Fruit fly (Drosophila melanogaster) whole organism, wandering third instar larva: ENCODE measurements around the gene Phae2.

Source experiments
- Abd-B ChIP-seq: fragments of >200 bp; optimal IDR thresholded peaks from 2 replicates; lab custom pipeline; 2017; ENCODE audit warnings: missing biosample characterization, missing genetic modification characterization
- CG32264 ChIP-seq: fragments of 200-800 bp; sonication (Bioruptor generic); optimal IDR thresholded peaks from 2 replicates; lab custom pipeline; 2016; ENCODE audit warnings: missing biosample characterization, missing genetic modification characterization
- CG9705 ChIP-seq: fragments of 200-800 bp; sonication (Bioruptor generic); optimal IDR thresholded peaks from 2 replicates; lab custom pipeline; 2018; ENCODE audit warnings: missing biosample characterization, mild to moderate bottlenecking, missing genetic modification characterization
- GATAd ChIP-seq: sonication (Bioruptor generic); optimal IDR thresholded peaks from 2 replicates; lab custom pipeline; 2016; ENCODE audit warnings: missing biosample characterization, missing genetic modification characterization
- HLH106 ChIP-seq: fragments of 200-800 bp; optimal IDR thresholded peaks from 3 replicates; lab custom pipeline; 2019; ENCODE audit warnings: missing biosample characterization, mild to moderate bottlenecking, missing genetic modification characterization, moderate library complexity
- Hnf4 ChIP-seq: fragments of 200-800 bp; sonication (Bioruptor generic); optimal IDR thresholded peaks from 2 replicates; lab custom pipeline; 2016; ENCODE audit warnings: missing biosample characterization, mild to moderate bottlenecking, missing genetic modification characterization
- Hr78 ChIP-seq: fragments of >200 bp; optimal IDR thresholded peaks from 2 replicates; lab custom pipeline; 2017; ENCODE audit warnings: missing biosample characterization, missing genetic modification characterization
- Hr83 ChIP-seq: fragments of 200-300 bp; sonication (Bioruptor generic); optimal IDR thresholded peaks from 2 replicates; lab custom pipeline; 2016; ENCODE audit warnings: missing biosample characterization, mild to moderate bottlenecking, missing genetic modification characterization, moderate library complexity; ENCODE audit not compliant: poor library complexity, severe bottlenecking
- Jra ChIP-seq: sonication (Bioruptor generic); optimal IDR thresholded peaks from 2 replicates; lab custom pipeline; 2016; ENCODE audit warnings: missing biosample characterization, missing genetic modification characterization
- Mio ChIP-seq: sonication (Bioruptor generic); optimal IDR thresholded peaks from 2 replicates; lab custom pipeline; 2016; ENCODE audit warnings: missing biosample characterization, missing genetic modification characterization
- Myc ChIP-seq: fragments of >200 bp; optimal IDR thresholded peaks from 2 replicates; lab custom pipeline; 2017
- N ChIP-seq: fragments of >200 bp; optimal IDR thresholded peaks from 2 replicates; lab custom pipeline; 2018; ENCODE audit warnings: missing biosample characterization, missing external identifiers, missing genetic modification characterization
- Rel ChIP-seq, 2 experiments: fragments of 200-800 bp; sonication (Bioruptor generic) in 1 of 2; optimal IDR thresholded peaks; 2 replicates in 1 of 2; 3 replicates in 1 of 2; lab custom pipeline; 2016 to 2019; ENCODE audit warnings: mild to moderate bottlenecking in 2 of 2, missing biosample characterization in 2 of 2, missing genetic modification characterization in 2 of 2, moderate library complexity in 1 of 2
- Sp1 ChIP-seq: fragments of 200-800 bp; sonication (Bioruptor generic); optimal IDR thresholded peaks from 3 replicates; lab custom pipeline; 2019; ENCODE audit warnings: missing biosample characterization, mild to moderate bottlenecking, missing genetic modification characterization, moderate library complexity
- brk ChIP-seq: fragments of 200-800 bp; sonication (Bioruptor generic); optimal IDR thresholded peaks from 2 replicates; lab custom pipeline; 2016; ENCODE audit warnings: missing biosample characterization, mild to moderate bottlenecking, missing genetic modification characterization
- dl ChIP-seq, 2 experiments: fragments of 175-275, 200-275 bp in 1 of 2; fragments of 200-275 bp in 1 of 2; sonication (Bioruptor generic); optimal IDR thresholded peaks; lab custom pipeline; 2018; ENCODE audit warnings: mild to moderate bottlenecking in 2 of 2, missing biosample characterization in 2 of 2, missing genetic modification characterization in 2 of 2, moderate library complexity in 2 of 2; ENCODE audit not compliant: partially characterized antibody in 2 of 2, insufficient read depth in 1 of 2
- dsf ChIP-seq: sonication (Bioruptor generic); optimal IDR thresholded peaks from 2 replicates; lab custom pipeline; 2016; ENCODE audit warnings: missing biosample characterization, missing genetic modification characterization, borderline replicate concordance
- ey ChIP-seq: fragments of 200-800 bp; sonication (Bioruptor generic); optimal IDR thresholded peaks from 2 replicates; lab custom pipeline; 2016; ENCODE audit warnings: missing biosample characterization, missing genetic modification characterization
- foxo ChIP-seq, 2 experiments: fragments of 200-800 bp; sonication (Bioruptor generic); optimal IDR thresholded peaks; 2 replicates in 1 of 2; 3 replicates in 1 of 2; lab custom pipeline; 2016 to 2017; ENCODE audit warnings: missing biosample characterization in 2 of 2, missing genetic modification characterization in 2 of 2
- fru ChIP-seq: fragments of 200-800 bp; sonication (Bioruptor generic); optimal IDR thresholded peaks from 3 replicates; lab custom pipeline; 2016; ENCODE audit warnings: missing biosample characterization, mild to moderate bottlenecking, missing genetic modification characterization
- h ChIP-seq: fragments of 200-800 bp; sonication (Bioruptor generic); optimal IDR thresholded peaks from 3 replicates; lab custom pipeline; 2016; ENCODE audit warnings: missing biosample characterization, mild to moderate bottlenecking, missing genetic modification characterization
- jim ChIP-seq: fragments of 175-275, 200-325 bp; sonication (Bioruptor generic); optimal IDR thresholded peaks from 2 replicates; lab custom pipeline; 2016; ENCODE audit warnings: missing biosample characterization, mild to moderate bottlenecking, missing genetic modification characterization
- lola ChIP-seq: fragments of >200 bp; optimal IDR thresholded peaks from 2 replicates; lab custom pipeline; 2017; ENCODE audit warnings: missing biosample characterization, missing genetic modification characterization
- psq ChIP-seq: fragments of 200-800 bp; sonication (Bioruptor generic); optimal IDR thresholded peaks from 3 replicates; lab custom pipeline; 2017; ENCODE audit warnings: missing biosample characterization, mild to moderate bottlenecking, missing genetic modification characterization, moderate library complexity
- rgr ChIP-seq: fragments of 200-800 bp; sonication (Bioruptor generic); optimal IDR thresholded peaks from 3 replicates; lab custom pipeline; 2016; ENCODE audit warnings: missing biosample characterization, mild to moderate bottlenecking, missing genetic modification characterization
- sage ChIP-seq: fragments of 200-800 bp; sonication (Bioruptor generic); optimal IDR thresholded peaks from 2 replicates; lab custom pipeline; 2016; ENCODE audit warnings: missing biosample characterization, mild to moderate bottlenecking, missing genetic modification characterization
- tai ChIP-seq: sonication (Bioruptor generic); optimal IDR thresholded peaks from 2 replicates; lab custom pipeline; 2016; ENCODE audit warnings: missing biosample characterization, missing genetic modification characterization
- usp ChIP-seq: fragments of >200 bp; optimal IDR thresholded peaks from 2 replicates; lab custom pipeline; 2017; ENCODE audit warnings: missing biosample characterization, missing genetic modification characterization

Phae2 gene

DNA sequence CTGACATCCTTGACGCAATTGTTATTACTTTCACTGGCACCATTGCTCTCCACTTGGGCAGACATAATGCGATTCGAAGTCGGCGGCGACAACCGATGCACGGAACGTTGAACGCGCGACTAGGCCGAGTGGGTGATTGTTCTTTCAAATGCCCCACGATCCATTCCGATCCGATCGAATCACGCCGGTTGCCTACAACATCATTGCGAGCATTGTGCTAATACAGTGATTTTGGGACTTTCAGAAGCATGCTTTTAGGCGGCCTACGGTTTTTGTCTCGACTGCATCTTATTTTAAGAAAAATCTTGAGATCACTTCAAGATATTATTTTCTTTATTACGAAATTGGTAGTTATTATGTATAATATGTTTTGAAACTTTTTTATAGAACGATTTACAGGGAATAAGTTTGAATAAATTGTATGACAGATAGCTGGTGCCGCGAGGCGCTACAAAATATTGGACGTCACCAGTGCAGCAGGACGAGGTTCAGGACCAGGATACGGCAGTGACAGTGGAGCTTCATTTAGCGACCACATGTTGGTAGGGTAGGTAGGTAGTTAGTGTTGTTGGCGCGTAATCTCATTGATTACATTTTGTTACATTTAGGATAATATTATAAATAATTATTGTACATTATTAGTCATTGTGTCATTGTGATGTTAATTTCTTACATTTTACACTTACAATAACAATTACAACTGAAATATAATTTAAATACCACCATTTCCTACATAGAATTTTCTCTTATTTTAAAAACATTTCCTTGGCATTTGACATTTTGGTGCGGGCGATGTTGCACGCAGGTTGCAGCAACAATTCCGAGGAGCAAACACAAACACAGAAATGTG lies 22.6 kb downstream of the Phae2 start, which contains the start of gene rho-6:
rho-6 (minus strand) TSS at position 137 of the 850 bp plus-strand sequence.
- TF ChIP-seq Myc (lab: Kevin White, UChicago) = peak; percentile 58
- no peak for TF ChIP-seq GATAd (GFP tag; lab: Kevin White, UChicago)
- TF ChIP-seq, all 38 proteins: peak for 1

DNA sequence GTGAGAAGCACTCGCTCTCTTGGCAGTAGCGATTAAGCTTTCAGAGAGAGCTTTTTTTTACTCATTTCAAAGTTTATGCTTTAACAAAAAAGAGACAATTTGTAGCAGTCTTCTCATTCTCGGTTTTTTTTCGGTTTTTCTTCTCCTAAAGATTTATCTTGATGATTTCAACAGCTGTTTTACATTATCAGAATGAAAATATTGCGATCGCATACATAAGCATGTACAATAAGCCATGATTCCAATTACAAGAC lies 23.1 kb downstream of the Phae2 start:
- TF ChIP-seq Mio (GFP tag; lab: Kevin White, UChicago) (no peak), N (GFP tag; lab: Kevin White, UChicago) (no peak), Hr78 (no peak), dsf (GFP tag; lab: Kevin White, UChicago) (no peak), lola (GFP tag; lab: Kevin White, UChicago) (no peak), h (no peak), Sp1 (GFP tag; lab: Kevin White, UChicago) (no peak), ey (GFP tag; lab: Kevin White, UChicago) (no peak)

- TF ChIP-seq Hnf4 (no peak), tai (GFP tag; lab: Kevin White, UChicago) (no peak), Sp1 (GFP tag; lab: Kevin White, UChicago) (no peak), Rel (GFP tag; optimal IDR thresholded peaks at IDR 0.05; lab: Kevin White, UChicago) (no peak), Rel (tag; optimal IDR thresholded peaks at IDR 0.05; lab: Kevin White, UChicago) (no peak), sage (GFP tag; lab: Kevin White, UChicago) (no peak), Abd-B (no peak), Jra (GFP tag; lab: Kevin White, UChicago) (no peak), dl (GFP tag; optimal IDR thresholded peaks at IDR 0.05; lab: Kevin White, UChicago; ENCODE audit: insufficient read depth in 1 of 2, partially characterized antibody in 2 of 2) (no peak), dsf (GFP tag; lab: Kevin White, UChicago) (no peak), Hr83 (no peak), fru (GFP tag; lab: Kevin White, UChicago) (no peak), Myc (lab: Kevin White, UChicago) (no peak), GATAd (GFP tag; lab: Kevin White, UChicago) (no peak), psq (GFP tag; lab: Kevin White, UChicago) (no peak), HLH106 (tag; lab: Kevin White, UChicago) (no peak), CG9705 (GFP tag; lab: Kevin White, UChicago) (no peak), foxo (GFP tag; optimal IDR thresholded peaks at IDR 0.05; lab: Kevin White, UChicago) (no peak), brk (GFP tag; lab: Kevin White, UChicago) (no peak), rgr (GFP tag; lab: Kevin White, UChicago) (no peak), jim (no peak)
Observed at dm6 chr2L:12137708-12138107, 26.8 kb downstream of the Phae2 start, which contains the start of gene Gr33a. TSS of gene Gr33a (plus strand) at chr2L:12138008.

dm6 chr2L:12142439-12142838 lies 31.5 kb downstream of the Phae2 start, which contains the start of gene CG31760:
TSS of gene CG31760 (plus strand) at chr2L:12142780.
- TF ChIP-seq brk (GFP tag; lab: Kevin White, UChicago) (no peak), fru (GFP tag; lab: Kevin White, UChicago) (no peak), usp (no peak), CG9705 (GFP tag; lab: Kevin White, UChicago) (no peak), jim (no peak), Hnf4 (no peak), Rel (GFP tag; optimal IDR thresholded peaks at IDR 0.05; lab: Kevin White, UChicago) (no peak), Rel (tag; optimal IDR thresholded peaks at IDR 0.05; lab: Kevin White, UChicago) (no peak), CG32264 (no peak)

dm6 chr2L:12161467-12161866 lies 50.6 kb downstream of the Phae2 start, which contains the start of gene CG31861:
TSS of gene CG31861 (plus strand) at chr2L:12161767.
- TF ChIP-seq Abd-B (no peak), Hnf4 (no peak), Mio (GFP tag; lab: Kevin White, UChicago) (no peak), CG9705 (GFP tag; lab: Kevin White, UChicago) (no peak)
